Worm (Caenorhabditis elegans): ENCODE results near the gene cdc-50.B.

Gene cdc-50.B

DNA sequence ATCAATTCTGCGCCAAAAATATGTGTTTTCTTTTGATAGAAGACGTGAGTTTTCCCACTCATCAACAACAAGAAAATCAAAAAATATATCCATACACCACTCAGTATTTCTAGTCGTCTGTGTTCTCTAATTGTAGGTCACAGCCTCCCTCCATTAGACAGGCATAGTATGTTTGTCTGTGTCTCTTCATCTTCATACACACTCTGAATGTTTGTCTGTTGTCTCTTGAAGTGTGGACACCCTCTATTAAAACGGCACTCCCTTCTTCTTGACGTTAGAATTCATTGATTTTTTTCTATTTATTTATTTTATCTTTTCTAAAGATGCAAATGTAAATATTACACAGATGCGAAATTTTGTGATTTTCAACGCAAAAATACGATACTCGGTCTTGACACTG, 27.3 kb upstream of the cdc-50.B start:
- TF ChIP-seq T22C8.4 (GFP tag; IDR thresholded peaks at IDR 0.05) (no peak), tab-1 (GFP tag; IDR thresholded peaks at IDR 0.05) (no peak), ztf-29 (GFP tag; IDR thresholded peaks at IDR 0.05) (no peak), ztf-23 (GFP tag; IDR thresholded peaks at IDR 0.05) (no peak), klf-2 (GFP tag; conservative IDR thresholded peaks at IDR 0.05) (no peak), cog-1 (tag; optimal IDR thresholded peaks at IDR 0.05) (no peak)

DNA sequence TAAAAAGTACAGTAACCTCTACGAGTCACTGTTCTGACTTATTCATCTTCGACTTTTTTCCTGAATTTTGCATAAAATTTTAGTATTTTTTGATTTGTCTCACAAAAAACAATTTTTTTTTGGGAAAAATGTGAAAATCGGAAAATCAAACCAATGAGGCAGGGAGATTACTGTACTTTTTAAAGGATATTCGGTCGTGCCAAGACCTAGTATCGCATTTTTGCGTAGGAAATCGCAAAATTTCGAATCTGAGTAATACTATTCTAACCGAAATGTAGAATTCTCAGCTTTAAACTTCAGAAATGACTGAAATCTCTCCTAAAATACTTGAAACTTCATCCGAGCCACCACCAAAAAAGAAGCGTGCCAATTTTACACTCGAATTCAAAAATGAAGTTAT, 26.9 kb upstream of the cdc-50.B start, which contains the start of gene F21D5.4:
Gene F21D5.4, plus strand, starts transcription at position 301 of the 400 bp plus-strand sequence.
- TF ChIP-seq flt-1 (GFP tag; IDR thresholded peaks at IDR 0.05) (no peak), ztf-23 (GFP tag; IDR thresholded peaks at IDR 0.05) (no peak), ref-1 (GFP tag; conservative IDR thresholded peaks at IDR 0.05) (no peak), med-1 (GFP tag; optimal IDR thresholded peaks at IDR 0.05; ENCODE audit: insufficient read depth) (no peak), cog-1 (tag; optimal IDR thresholded peaks at IDR 0.05) (no peak), klf-2 (GFP tag; conservative IDR thresholded peaks at IDR 0.05) (no peak), T22C8.4 (GFP tag; IDR thresholded peaks at IDR 0.05) (no peak), tab-1 (GFP tag; IDR thresholded peaks at IDR 0.05) (no peak), ztf-29 (GFP tag; IDR thresholded peaks at IDR 0.05) (no peak)

ce11 chrIV:8739294-8739693, 25.4 kb upstream of the cdc-50.B start, which contains the start of gene F21D5.5:
Gene F21D5.5 (minus strand): TSS chrIV:8739394.
- TF ChIP-seq ztf-29 (GFP tag; IDR thresholded peaks at IDR 0.05) (no peak), T22C8.4 (GFP tag; IDR thresholded peaks at IDR 0.05) (no peak), klf-2 (GFP tag; conservative IDR thresholded peaks at IDR 0.05) (no peak), ztf-23 (GFP tag; IDR thresholded peaks at IDR 0.05) (no peak), tab-1 (GFP tag; IDR thresholded peaks at IDR 0.05) (no peak), cog-1 (tag; optimal IDR thresholded peaks at IDR 0.05) (no peak), ref-1 (GFP tag; conservative IDR thresholded peaks at IDR 0.05) (no peak), med-1 (GFP tag; optimal IDR thresholded peaks at IDR 0.05; ENCODE audit: insufficient read depth) (no peak), flt-1 (GFP tag; IDR thresholded peaks at IDR 0.05) (no peak)

ce11 chrIV:8739926-8740325, 24.7 kb upstream of the cdc-50.B start, which contains the start of gene mrps-33:
Gene mrps-33 (minus strand): TSS chrIV:8740026.
- TF ChIP-seq cog-1 (tag; optimal IDR thresholded peaks at IDR 0.05), result no peak
- TF ChIP-seq tab-1 (GFP tag; IDR thresholded peaks at IDR 0.05), result no peak
- TF ChIP-seq flt-1 (GFP tag; IDR thresholded peaks at IDR 0.05), result no peak
- no peak for TF ChIP-seq med-1 (GFP tag; optimal IDR thresholded peaks at IDR 0.05; ENCODE audit: insufficient read depth)
- no peak for TF ChIP-seq ztf-29 (GFP tag; IDR thresholded peaks at IDR 0.05)
- TF ChIP-seq ref-1 (GFP tag; conservative IDR thresholded peaks at IDR 0.05), result no peak
- TF ChIP-seq ztf-23 (GFP tag; IDR thresholded peaks at IDR 0.05), result no peak
- no peak for TF ChIP-seq klf-2 (GFP tag; conservative IDR thresholded peaks at IDR 0.05)
- TF ChIP-seq T22C8.4 (GFP tag; IDR thresholded peaks at IDR 0.05), result no peak

DNA sequence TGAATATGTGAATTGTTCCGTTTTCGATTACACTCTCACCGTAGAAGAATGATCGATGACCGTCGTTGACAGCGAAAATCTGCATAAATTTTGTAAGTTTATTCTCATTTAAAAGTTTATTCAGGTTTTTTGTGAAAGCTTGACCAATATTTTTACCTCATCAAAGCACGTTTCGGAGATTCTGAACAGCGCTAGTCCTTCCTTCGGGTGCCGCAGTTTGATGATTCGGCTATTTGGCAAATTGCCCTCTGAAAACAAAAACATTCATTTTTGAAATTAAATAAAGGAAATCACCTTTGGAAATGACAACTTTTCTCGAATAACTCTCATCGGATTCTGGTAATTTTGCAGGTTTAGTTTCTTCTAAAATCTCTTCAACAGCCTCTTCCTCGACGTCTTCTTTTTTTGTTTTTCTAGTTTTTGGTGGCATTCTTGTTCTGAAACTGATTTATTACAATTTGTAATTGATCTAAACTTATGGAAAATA, 23.7 kb upstream of the cdc-50.B start, which contains the start of gene F21D5.6:
Gene F21D5.6, minus strand, starts transcription at position 437 of the 487 bp plus-strand sequence.
- 0 out of 2 replicates have a peak, but pooled peaks have one; percentile 33 for TF ChIP-seq flt-1 (GFP tag; IDR thresholded peaks at IDR 0.05)
- TF ChIP-seq tab-1 (GFP tag; IDR thresholded peaks at IDR 0.05), result no peak

DNA sequence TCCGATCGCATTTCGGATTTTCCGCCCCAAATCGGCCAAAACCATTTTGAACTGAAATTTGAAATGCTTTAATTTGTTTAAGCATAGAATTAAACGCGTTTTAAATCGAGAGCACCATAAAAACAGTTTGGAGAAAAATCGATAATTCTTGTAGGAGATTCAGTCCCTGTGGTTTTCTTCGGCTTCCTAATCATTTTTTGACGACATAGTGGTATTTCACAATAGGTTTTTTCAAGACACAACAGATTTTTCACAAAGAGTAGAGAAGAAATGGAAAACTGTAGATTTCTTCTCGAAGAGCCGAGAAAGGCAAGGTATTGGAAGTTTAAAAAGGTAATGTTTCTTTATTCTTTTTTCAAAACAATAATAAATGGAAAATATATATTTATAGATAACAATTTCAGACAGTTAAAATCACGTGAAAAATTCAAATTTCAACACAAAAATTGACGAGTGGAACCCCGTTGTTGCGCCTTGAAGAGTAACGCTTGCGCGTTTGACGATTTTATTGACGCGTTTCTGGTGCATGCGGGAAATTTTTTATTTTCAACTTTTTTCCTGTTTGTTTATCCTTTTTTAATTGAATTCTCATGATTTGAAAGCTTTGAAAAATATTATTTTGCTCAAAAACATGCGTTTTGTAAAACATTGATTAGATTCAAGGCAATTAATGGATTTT, 20.9 kb upstream of the cdc-50.B start, which contains the start of gene F21D5.7:
Gene F21D5.7, minus strand, starts transcription at position 51 of the 679 bp plus-strand sequence.
- TF ChIP-seq T22C8.4 (GFP tag; IDR thresholded peaks at IDR 0.05) (0 out of 2 replicates have a peak, but pooled peaks have one; percentile 34), tab-1 (GFP tag; IDR thresholded peaks at IDR 0.05) (no peak)

DNA sequence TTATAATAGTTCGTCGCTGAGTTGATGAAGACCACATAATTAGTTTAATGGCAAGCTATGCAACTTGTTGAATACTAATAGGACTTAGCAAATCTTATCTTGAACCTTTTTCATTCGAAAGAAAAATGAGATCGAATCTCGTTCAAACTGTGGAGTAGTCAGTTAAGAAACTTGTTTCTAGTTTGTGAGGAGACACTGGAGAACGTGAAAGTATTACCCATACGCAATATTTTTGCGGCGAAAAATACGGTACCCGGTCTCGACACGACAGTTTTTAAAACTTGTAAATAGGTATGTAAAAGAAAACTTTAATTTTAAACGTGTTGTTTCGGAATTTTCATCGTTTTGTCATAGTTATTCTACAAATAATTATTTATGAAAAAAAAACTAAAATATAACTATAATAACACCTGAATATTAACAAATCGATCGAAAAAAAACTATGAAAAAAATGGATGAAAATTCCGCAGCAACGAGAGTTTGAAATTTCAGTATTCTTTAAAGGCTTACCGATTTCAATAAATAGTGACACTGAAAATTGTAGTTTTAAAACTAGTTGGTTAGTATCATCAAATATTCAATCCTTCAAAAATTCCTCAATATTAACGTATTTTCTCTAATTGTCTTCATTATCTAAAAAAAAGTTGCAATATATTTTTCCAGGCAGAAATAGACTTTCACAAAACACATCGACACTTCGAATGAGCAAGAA, 18.9 kb upstream of the cdc-50.B start, which contains the start of the genes F20C5.7 and parg-1:
Gene F20C5.7, minus strand, starts transcription at position 101 of the 712 bp plus-strand sequence.
Gene parg-1, plus strand, starts transcription at position 662 of the 712 bp plus-strand sequence.
- TF ChIP-seq ztf-23 (GFP tag; IDR thresholded peaks at IDR 0.05), result no peak
- TF ChIP-seq klf-2 (GFP tag; conservative IDR thresholded peaks at IDR 0.05), result no peak
- no peak for TF ChIP-seq ref-1 (GFP tag; conservative IDR thresholded peaks at IDR 0.05)
- no peak for TF ChIP-seq med-1 (GFP tag; optimal IDR thresholded peaks at IDR 0.05; ENCODE audit: insufficient read depth)
- TF ChIP-seq cog-1 (tag; optimal IDR thresholded peaks at IDR 0.05), result no peak
- no peak for TF ChIP-seq ztf-29 (GFP tag; IDR thresholded peaks at IDR 0.05)
- no peak for TF ChIP-seq flt-1 (GFP tag; IDR thresholded peaks at IDR 0.05)
- TF ChIP-seq T22C8.4 (GFP tag; IDR thresholded peaks at IDR 0.05), result no peak

ce11 chrIV:8748967-8749366, 15.7 kb upstream of the cdc-50.B start:
- TF ChIP-seq T22C8.4 (GFP tag; IDR thresholded peaks at IDR 0.05) (no peak), ztf-29 (GFP tag; IDR thresholded peaks at IDR 0.05) (no peak), flt-1 (GFP tag; IDR thresholded peaks at IDR 0.05) (no peak), ztf-23 (GFP tag; IDR thresholded peaks at IDR 0.05) (no peak), klf-2 (GFP tag; conservative IDR thresholded peaks at IDR 0.05) (no peak), ref-1 (GFP tag; conservative IDR thresholded peaks at IDR 0.05) (no peak), tab-1 (GFP tag; IDR thresholded peaks at IDR 0.05) (no peak), cog-1 (tag; optimal IDR thresholded peaks at IDR 0.05) (no peak)

DNA sequence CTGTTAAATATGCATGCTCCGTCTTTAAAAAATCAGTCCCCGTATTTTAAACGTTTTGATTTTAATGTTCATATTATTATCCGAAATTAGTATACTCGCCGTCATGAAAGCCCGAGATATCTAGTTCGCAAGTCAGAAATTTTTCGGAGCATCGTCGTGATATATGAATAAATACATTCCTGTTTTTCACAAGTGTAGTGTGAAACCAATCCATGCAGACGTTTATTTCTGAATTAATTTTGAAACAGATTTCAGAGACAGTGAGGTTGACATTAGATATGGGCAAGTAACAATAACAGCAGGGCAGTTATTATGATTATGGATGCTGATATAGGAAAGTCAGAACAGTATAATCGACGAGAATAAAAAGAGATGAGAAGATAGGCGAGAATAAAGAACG, 12.2 kb upstream of the cdc-50.B start:
- TF ChIP-seq ztf-29 (GFP tag; IDR thresholded peaks at IDR 0.05), result no peak

- TF ChIP-seq cog-1 (tag; optimal IDR thresholded peaks at IDR 0.05) (no peak), T22C8.4 (GFP tag; IDR thresholded peaks at IDR 0.05) (no peak), ztf-23 (GFP tag; IDR thresholded peaks at IDR 0.05) (no peak), flt-1 (GFP tag; IDR thresholded peaks at IDR 0.05) (no peak), ref-1 (GFP tag; conservative IDR thresholded peaks at IDR 0.05) (no peak), tab-1 (GFP tag; IDR thresholded peaks at IDR 0.05) (no peak), ztf-29 (GFP tag; IDR thresholded peaks at IDR 0.05) (no peak), med-1 (GFP tag; optimal IDR thresholded peaks at IDR 0.05; ENCODE audit: insufficient read depth) (no peak), klf-2 (GFP tag; conservative IDR thresholded peaks at IDR 0.05) (no peak)
These were observed 10.5 kb upstream of the cdc-50.B start for ce11 chrIV:8754146-8754545.
